Fruit fly (Drosophila melanogaster) whole organism, embryonic: ENCODE data around the gene RpL35A.

ENCODE experiments used
- Awh ChIP-seq: fragments of 200-800 bp; sonication (Bioruptor generic); IDR thresholded peaks from 2 replicates; pipeline ENCODE4, ENCODE4 v1.3.6; 2022; ENCODE audit warnings: missing biosample characterization, missing genetic modification characterization
- Bdp1 ChIP-seq: fragments of 200-800 bp; sonication (Bioruptor generic); optimal IDR thresholded peaks from 3 replicates; lab custom pipeline; 2016; ENCODE audit warnings: missing biosample characterization, missing genetic modification characterization
- CG1024 ChIP-seq: fragments of 200-800 bp; sonication (Bioruptor generic); IDR thresholded peaks from 2 replicates; pipeline ENCODE4 v1.3.6; 2022; ENCODE audit warnings: missing biosample characterization, missing genetic modification characterization
- CG10267 ChIP-seq: fragments of 200-800 bp; sonication (Bioruptor generic); optimal IDR thresholded peaks from 2 replicates; lab custom pipeline; 2018; ENCODE audit warnings: missing biosample characterization, mild to moderate bottlenecking, missing genetic modification characterization, moderate library complexity
- CG11723 ChIP-seq: fragments of 200-800 bp; sonication (Bioruptor generic); optimal IDR thresholded peaks from 2 replicates; lab custom pipeline; 2017; ENCODE audit warnings: missing biosample characterization, mild to moderate bottlenecking, missing genetic modification characterization
- CG1233 ChIP-seq: fragments of 200-800 bp; sonication (Bioruptor generic); optimal IDR thresholded peaks from 4 replicates; lab custom pipeline; 2018; ENCODE audit warnings: missing biosample characterization, mild to moderate bottlenecking, missing genetic modification characterization
- CG12659 ChIP-seq: fragments of 200-800 bp; sonication (Bioruptor generic); optimal IDR thresholded peaks from 3 replicates; lab custom pipeline; 2017; ENCODE audit warnings: mild to moderate bottlenecking, missing biosample characterization, missing genetic modification reagents, missing genetic modification characterization
- CG13123 ChIP-seq: fragments of 200-800 bp; sonication (Bioruptor generic); optimal IDR thresholded peaks from 2 replicates; lab custom pipeline; 2016; ENCODE audit warnings: missing biosample characterization, missing genetic modification characterization
- CG15601 ChIP-seq: fragments of 200-800 bp; sonication (Bioruptor generic); optimal IDR thresholded peaks from 3 replicates; lab custom pipeline; 2019; ENCODE audit warnings: missing biosample characterization, mild to moderate bottlenecking, missing genetic modification characterization, moderate library complexity
- CG17328 ChIP-seq: fragments of 200-800 bp; sonication (Bioruptor generic); IDR thresholded peaks from 2 replicates; pipeline ENCODE4 v1.3.6; 2022; ENCODE audit warnings: missing biosample characterization, missing genetic modification characterization
- CG17829 ChIP-seq: fragments of 200-800 bp; optimal IDR thresholded peaks from 2 replicates; lab custom pipeline; 2019; ENCODE audit warnings: missing biosample characterization, mild to moderate bottlenecking, missing genetic modification characterization, moderate library complexity
- CG1792 ChIP-seq: fragments of 200-800 bp; sonication (Bioruptor generic); optimal IDR thresholded peaks from 2 replicates; lab custom pipeline; 2016; ENCODE audit warnings: missing biosample characterization, missing genetic modification characterization
- CG2120 ChIP-seq: fragments of 200-800 bp; sonication (Bioruptor generic); optimal IDR thresholded peaks from 3 replicates; lab custom pipeline; 2016; ENCODE audit warnings: missing biosample characterization, missing genetic modification characterization
- CG34224 ChIP-seq: fragments of 200-800 bp; sonication (Bioruptor generic); IDR thresholded peaks from 3 replicates; pipeline ENCODE4 v1.3.6; 2022; ENCODE audit warnings: missing biosample characterization, missing genetic modification characterization; ENCODE audit not compliant: partially characterized antibody
- CG6272 ChIP-seq: fragments of 200-800 bp; sonication (Bioruptor generic); IDR thresholded peaks from 2 replicates; pipeline ENCODE4 v1.3.6; 2022; ENCODE audit warnings: missing biosample characterization, missing genetic modification characterization
- CG7372 ChIP-seq: fragments of 200-800 bp; sonication (Bioruptor generic); IDR thresholded peaks from 2 replicates; pipeline ENCODE4 v1.3.6; 2022; ENCODE audit warnings: missing biosample characterization, missing genetic modification characterization
- CG7839 ChIP-seq: fragments of 200-800 bp; sonication (Bioruptor generic); optimal IDR thresholded peaks from 3 replicates; lab custom pipeline; 2018; ENCODE audit warnings: missing biosample characterization, mild to moderate bottlenecking, missing genetic modification characterization, moderate library complexity
- D ChIP-seq, 2 experiments: fragments of 200-800 bp in 1 of 2; fragments of >200 bp in 1 of 2; sonication (Bioruptor generic) in 1 of 2; optimal IDR thresholded peaks; 2 replicates in 1 of 2; 3 replicates in 1 of 2; lab custom pipeline; 2017; ENCODE audit warnings: mild to moderate bottlenecking in 1 of 2, missing biosample characterization in 1 of 2, missing genetic modification characterization in 1 of 2, missing genetic modification reagents in 1 of 2
- Dbx ChIP-seq: fragments of 200-800 bp; sonication (Bioruptor generic); IDR thresholded peaks from 3 replicates; pipeline ENCODE4 v1.3.6; 2022; ENCODE audit warnings: missing biosample characterization, missing genetic modification characterization
- Doc2 ChIP-seq: fragments of 200-800 bp; sonication (Bioruptor generic); IDR thresholded peaks from 2 replicates; pipeline ENCODE4 v1.3.6; 2022; ENCODE audit warnings: missing biosample characterization, missing genetic modification characterization
- H15 ChIP-seq: fragments of 200-800 bp; sonication (Bioruptor generic); IDR thresholded peaks from 3 replicates; pipeline ENCODE4 v1.3.6; 2022; ENCODE audit warnings: missing biosample characterization, missing genetic modification characterization
- Lpt ChIP-seq: fragments of >200 bp; optimal IDR thresholded peaks from 2 replicates; lab custom pipeline; 2018; ENCODE audit warnings: missing biosample characterization, missing genetic modification characterization
- MESR4 ChIP-seq: fragments of 200-800 bp; sonication (Bioruptor generic); optimal IDR thresholded peaks from 2 replicates; lab custom pipeline; 2018; ENCODE audit warnings: missing biosample characterization, mild to moderate bottlenecking, missing genetic modification characterization, moderate library complexity
- Optix ChIP-seq: fragments of 200-800 bp; sonication (Bioruptor generic); IDR thresholded peaks from 3 replicates; pipeline ENCODE4 v1.3.6; 2022; ENCODE audit warnings: missing biosample characterization, missing genetic modification characterization
- Poxn ChIP-seq: fragments of 200-800 bp; sonication (Bioruptor generic); IDR thresholded peaks from 2 replicates; pipeline ENCODE4 v1.3.6; 2022; ENCODE audit warnings: missing biosample characterization, missing genetic modification characterization
- Side ChIP-seq: fragments of 200-800 bp; sonication (Bioruptor generic); optimal IDR thresholded peaks from 2 replicates; lab custom pipeline; 2016; ENCODE audit warnings: missing biosample characterization, missing genetic modification characterization
- Spps ChIP-seq: fragments of 200-800 bp; sonication (Bioruptor generic); optimal IDR thresholded peaks from 2 replicates; lab custom pipeline; 2018; ENCODE audit warnings: missing biosample characterization, mild to moderate bottlenecking, missing genetic modification characterization
- Sry-δ ChIP-seq: fragments of 200-800 bp; sonication (Bioruptor generic); optimal IDR thresholded peaks from 2 replicates; lab custom pipeline; 2016; ENCODE audit warnings: missing biosample characterization, missing genetic modification characterization
- Vsx1 ChIP-seq: fragments of 200-800 bp; sonication (Bioruptor generic); optimal IDR thresholded peaks from 2 replicates; lab custom pipeline; 2017; ENCODE audit warnings: missing biosample characterization, mild to moderate bottlenecking, missing genetic modification characterization, missing genetic modification reagents
- Xbp1 ChIP-seq: fragments of 200-800 bp; sonication (Bioruptor generic); optimal IDR thresholded peaks from 3 replicates; lab custom pipeline; 2016; ENCODE audit warnings: missing biosample characterization, mild to moderate bottlenecking, missing genetic modification characterization
- Xrp1 ChIP-seq: fragments of 200-800 bp; sonication (Bioruptor generic); IDR thresholded peaks from 2 replicates; pipeline ENCODE4 v1.3.6; 2022; ENCODE audit warnings: missing biosample characterization, missing genetic modification characterization
- ara ChIP-seq: fragments of 200-800 bp; sonication (Bioruptor generic); IDR thresholded peaks from 2 replicates; pipeline ENCODE4 v1.3.6; 2022; ENCODE audit warnings: missing biosample characterization, missing genetic modification characterization
- ash1 ChIP-seq: fragments of 200-800 bp; sonication (Bioruptor generic); optimal IDR thresholded peaks from 2 replicates; lab custom pipeline; 2018; ENCODE audit warnings: missing biosample characterization, mild to moderate bottlenecking, missing genetic modification characterization
- bsh ChIP-seq, 2 experiments: fragments of 200-800 bp; sonication (Bioruptor generic); optimal IDR thresholded peaks; 2 replicates each; lab custom pipeline; 2017 to 2018; ENCODE audit warnings: mild to moderate bottlenecking in 2 of 2, missing biosample characterization in 2 of 2, missing genetic modification characterization in 2 of 2, moderate library complexity in 1 of 2
- eve ChIP-seq, 2 experiments: fragments of >200 bp; optimal IDR thresholded peaks; 2 replicates each; lab custom pipeline; 2017; ENCODE audit warnings: missing biosample characterization in 2 of 2, missing genetic modification characterization in 2 of 2
- fd3F ChIP-seq: fragments of 200-800 bp; sonication (Bioruptor generic); optimal IDR thresholded peaks from 2 replicates; lab custom pipeline; 2018; ENCODE audit warnings: missing biosample characterization, mild to moderate bottlenecking, missing genetic modification characterization, moderate library complexity
- fd64A ChIP-seq: fragments of 200-800 bp; sonication (Bioruptor generic); optimal IDR thresholded peaks from 3 replicates; lab custom pipeline; 2018; ENCODE audit warnings: missing biosample characterization, mild to moderate bottlenecking, missing genetic modification characterization
- gt ChIP-seq: fragments of 200-800 bp; sonication (Bioruptor generic); IDR thresholded peaks from 2 replicates; pipeline ENCODE4 v1.3.6; 2022; ENCODE audit warnings: missing biosample characterization, missing genetic modification characterization
- jing ChIP-seq: fragments of 200-800 bp; sonication (Bioruptor generic); optimal IDR thresholded peaks from 2 replicates; lab custom pipeline; 2018; ENCODE audit warnings: missing biosample characterization, mild to moderate bottlenecking, missing genetic modification characterization
- lilli ChIP-seq: fragments of 200-800 bp; sonication (Bioruptor generic); optimal IDR thresholded peaks from 3 replicates; lab custom pipeline; 2016; ENCODE audit warnings: missing biosample characterization, missing genetic modification characterization
- oc ChIP-seq: fragments of 200-800 bp; sonication (Bioruptor generic); optimal IDR thresholded peaks from 2 replicates; lab custom pipeline; 2018; ENCODE audit warnings: missing biosample characterization, mild to moderate bottlenecking, missing genetic modification characterization, moderate library complexity
- onecut ChIP-seq: fragments of 200-800 bp; sonication (Bioruptor generic); IDR thresholded peaks from 2 replicates; pipeline ENCODE4 v1.3.6; 2022; ENCODE audit warnings: missing biosample characterization, missing genetic modification characterization
- pita ChIP-seq: fragments of 200-800 bp; sonication (Bioruptor generic); optimal IDR thresholded peaks from 2 replicates; lab custom pipeline; 2017; ENCODE audit warnings: missing biosample characterization, mild to moderate bottlenecking, missing genetic modification characterization
- schlank ChIP-seq: fragments of 200-800 bp; sonication (Bioruptor generic); optimal IDR thresholded peaks from 2 replicates; lab custom pipeline; 2018; ENCODE audit warnings: missing biosample characterization, mild to moderate bottlenecking, missing genetic modification characterization
- scrt ChIP-seq: fragments of 200-800 bp; sonication (Bioruptor generic); optimal IDR thresholded peaks from 2 replicates; lab custom pipeline; 2018; ENCODE audit warnings: missing biosample characterization, mild to moderate bottlenecking, missing genetic modification characterization, moderate library complexity
- sens-2 ChIP-seq: fragments of 200-800 bp; sonication (Bioruptor generic); IDR thresholded peaks from 2 replicates; pipeline ENCODE4 v1.3.6; 2022; ENCODE audit warnings: missing biosample characterization, missing genetic modification characterization
- sqz ChIP-seq: fragments of 200-800 bp; sonication (Bioruptor generic); optimal IDR thresholded peaks from 3 replicates; lab custom pipeline; 2018; ENCODE audit warnings: missing biosample characterization, mild to moderate bottlenecking, missing genetic modification characterization
- unc-4 ChIP-seq: fragments of 200-800 bp; sonication (Bioruptor generic); IDR thresholded peaks from 2 replicates; pipeline ENCODE4 v1.3.6; 2022; ENCODE audit warnings: missing biosample characterization, missing genetic modification characterization; ENCODE audit not compliant: partially characterized antibody
- zen ChIP-seq: fragments of 200-800 bp; sonication (Bioruptor generic); optimal IDR thresholded peaks from 3 replicates; lab custom pipeline; 2018; ENCODE audit warnings: missing biosample characterization, mild to moderate bottlenecking, missing genetic modification characterization, moderate library complexity
- zfh1 ChIP-seq: fragments of 200-800 bp; sonication (Bioruptor generic); IDR thresholded peaks from 3 replicates; pipeline ENCODE4 v1.3.6; 2022; ENCODE audit warnings: missing biosample characterization, missing genetic modification characterization

RpL35A gene

dm6 chr3R:5470586-5471283, 3.8 kb upstream of the RpL35A start, which contains the start of the genes mRpL44 and Snr1 (continued):
- TF ChIP-seq CG15601 (tag; lab: Kevin White, UChicago) (no peak), CG17829 (peak; percentile 54), CG1233 (GFP tag; lab: Kevin White, UChicago) (no peak), CG12659 (GFP tag; lab: Kevin White, UChicago) (peak; percentile 70), oc (tag; lab: Kevin White, UChicago) (no peak), Awh (GFP tag; lab: Robert Waterston, UW) (no peak), CG17328 (GFP tag; lab: Robert Waterston, UW) (no peak), CG10267 (peak; percentile 99), sqz (GFP tag; lab: Kevin White, UChicago) (no peak), Xrp1 (GFP tag; lab: Robert Waterston, UW) (peak; percentile 52; the same call in 1 of the 2 replicates), lilli (peak; percentile 24), CG7839 (tag; lab: Kevin White, UChicago) (peak; percentile 69), Doc2 (GFP tag; lab: Robert Waterston, UW) (no peak), eve (GFP tag; optimal IDR thresholded peaks at IDR 0.05; lab: Kevin White, UChicago) (no peak), CG11723 (GFP tag; lab: Kevin White, UChicago) (no peak), CG34224 (GFP tag; lab: Robert Waterston, UW) (no peak), Side (no peak), sens-2 (GFP tag; lab: Robert Waterston, UW) (no peak), Poxn (GFP tag; lab: Robert Waterston, UW) (no peak), CG1024 (GFP tag; lab: Robert Waterston, UW) (no peak), CG2120 (GFP tag; lab: Kevin White, UChicago) (peak; percentile 29), fd64A (no peak), pita (GFP tag; lab: Kevin White, UChicago) (no peak), Dbx (GFP tag; lab: Robert Waterston, UW) (peak; percentile 50; the same call in 1 of the 3 replicates), Lpt (GFP tag; lab: Kevin White, UChicago) (no peak), scrt (no peak), Bdp1 (GFP tag; lab: Kevin White, UChicago) (no peak), CG1792 (no peak), Spps (tag; lab: Kevin White, UChicago) (no peak), H15 (GFP tag; lab: Robert Waterston, UW) (no peak), unc-4 (GFP tag; lab: Robert Waterston, UW) (no peak), Vsx1 (GFP tag; lab: Kevin White, UChicago) (no peak), bsh (GFP tag; optimal IDR thresholded peaks at IDR 0.05; lab: Kevin White, UChicago) (peak; percentile 5 to 16), Optix (no peak), zen (peak; percentile 38), ara (GFP tag; lab: Robert Waterston, UW) (no peak), CG6272 (no peak), Xbp1 (GFP tag; lab: Kevin White, UChicago) (peak; percentile 40), gt (GFP tag; lab: Robert Waterston, UW) (no peak), D (optimal IDR thresholded peaks at IDR 0.05; lab: Kevin White, UChicago) (no peak), D (GFP tag; optimal IDR thresholded peaks at IDR 0.05; lab: Kevin White, UChicago) (no peak), onecut (GFP tag; lab: Robert Waterston, UW) (no peak), CG7372 (GFP tag; lab: Robert Waterston, UW) (no peak), Sry-δ (GFP tag; lab: Kevin White, UChicago) (no peak), zfh1 (GFP tag; lab: Robert Waterston, UW) (no peak; the same call in 2 of the 3 replicates), CG13123 (GFP tag; lab: Kevin White, UChicago) (no peak), ash1 (GFP tag; lab: Kevin White, UChicago) (no peak), MESR4 (GFP tag; lab: Kevin White, UChicago) (peak; percentile 84), schlank (tag; lab: Kevin White, UChicago) (no peak), fd3F (peak; percentile 27), jing (GFP tag; lab: Kevin White, UChicago) (no peak)
